Fruit fly (Drosophila melanogaster): Measurements from ENCODE around the gene CG15395.

The CG15395 gene

DNA sequence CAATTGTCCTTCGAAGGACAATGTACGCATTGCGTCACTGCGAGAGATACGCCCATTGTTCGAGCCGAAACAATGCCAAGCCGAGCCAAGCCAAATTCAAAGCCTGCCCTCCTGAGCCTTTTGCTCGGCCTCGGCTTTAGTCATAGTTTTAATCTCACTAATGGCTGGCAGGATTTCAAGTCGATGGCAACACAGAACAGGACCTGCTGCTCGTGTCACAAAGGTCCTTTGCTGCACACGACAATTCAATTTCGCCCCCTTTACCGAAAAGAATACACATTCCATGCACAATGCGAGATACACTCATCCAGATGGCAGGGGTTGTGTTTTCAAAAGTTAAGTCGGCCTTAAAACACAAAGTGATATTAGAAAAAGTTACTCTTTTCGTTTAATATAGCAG is 18.2 kb upstream of the CG15395 start, which contains the start of gene CG15394:
Gene CG15394 (plus strand): TSS at position 301 of the 400 bp plus-strand sequence.
- TF ChIP-seq HLH106 (tag; optimal IDR thresholded peaks at IDR 0.05) = no peak
- no peak for TF ChIP-seq Dfd (GFP tag; optimal IDR thresholded peaks at IDR 0.05)
- no peak for TF ChIP-seq psq (GFP tag; optimal IDR thresholded peaks at IDR 0.05)
- TF ChIP-seq jim (GFP tag; optimal IDR thresholded peaks at IDR 0.05) = no peak
- no peak for TF ChIP-seq ey (GFP tag; optimal IDR thresholded peaks at IDR 0.05)
- no peak for TF ChIP-seq pan (optimal IDR thresholded peaks at IDR 0.05)
- no peak for TF ChIP-seq Myc (optimal IDR thresholded peaks at IDR 0.05)
- TF ChIP-seq rgr (GFP tag; optimal IDR thresholded peaks at IDR 0.05) = no peak
- no peak for TF ChIP-seq Dif (GFP tag; optimal IDR thresholded peaks at IDR 0.05; ENCODE audit: partially characterized antibody)
- TF ChIP-seq fru (GFP tag; optimal IDR thresholded peaks at IDR 0.05) = no peak
- TF ChIP-seq usp (GFP tag; optimal IDR thresholded peaks at IDR 0.05) = no peak
- no peak for TF ChIP-seq Sp1 (GFP tag; optimal IDR thresholded peaks at IDR 0.05)
- no peak for TF ChIP-seq woc (GFP tag; optimal IDR thresholded peaks at IDR 0.05)
- TF ChIP-seq Abd-B (GFP tag; optimal IDR thresholded peaks at IDR 0.05) = no peak

dm6 chr2L:2606725-2607124 is 3.1 kb upstream of the CG15395 start:
- TF ChIP-seq Dif (GFP tag; optimal IDR thresholded peaks at IDR 0.05; ENCODE audit: partially characterized antibody) = no peak
- TF ChIP-seq Abd-B (GFP tag; optimal IDR thresholded peaks at IDR 0.05) = no peak
- no peak for TF ChIP-seq sage (GFP tag; optimal IDR thresholded peaks at IDR 0.05)
- TF ChIP-seq tai (GFP tag; optimal IDR thresholded peaks at IDR 0.05) = no peak
- TF ChIP-seq Rel (GFP tag; optimal IDR thresholded peaks at IDR 0.05) = no peak
- TF ChIP-seq Rel (tag; optimal IDR thresholded peaks at IDR 0.05) = no peak
- TF ChIP-seq CG32264 (GFP tag; optimal IDR thresholded peaks at IDR 0.05) = no peak
- peak; percentile 8 for TF ChIP-seq fru (GFP tag; optimal IDR thresholded peaks at IDR 0.05)
- no peak for TF ChIP-seq sv (GFP tag; optimal IDR thresholded peaks at IDR 0.05)
- TF ChIP-seq foxo (GFP tag; optimal IDR thresholded peaks at IDR 0.05) = peak in 1 of 2 experiments; percentile 12
- TF ChIP-seq ey (GFP tag; optimal IDR thresholded peaks at IDR 0.05) = no peak
- TF ChIP-seq brk (GFP tag; optimal IDR thresholded peaks at IDR 0.05) = no peak
- no peak for TF ChIP-seq N (GFP tag; optimal IDR thresholded peaks at IDR 0.05)
- no peak for TF ChIP-seq GATAd (GFP tag; optimal IDR thresholded peaks at IDR 0.05)

DNA sequence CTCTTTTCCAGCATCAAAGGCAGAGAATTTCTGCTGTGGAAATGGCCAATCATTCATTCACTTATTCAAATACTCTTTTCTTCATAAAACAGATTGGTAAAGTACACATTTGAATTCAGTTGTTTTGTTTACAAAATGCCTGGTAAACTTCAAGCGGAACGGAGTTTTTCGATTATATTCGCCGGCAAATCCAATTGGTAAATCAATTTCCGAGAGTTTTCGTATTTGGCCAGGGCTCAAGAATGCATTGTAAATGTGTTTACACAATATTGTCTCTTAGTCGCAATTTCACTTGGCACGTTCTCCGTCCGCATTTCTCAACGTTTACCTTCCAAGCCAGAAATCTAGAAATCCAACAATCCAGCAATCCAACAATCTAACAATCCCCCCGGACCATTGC is 10.1 kb downstream of the CG15395 start, which contains the start of gene CG43403:
Gene CG43403 (plus strand): TSS at position 301 of the 400 bp plus-strand sequence.
- TF ChIP-seq Dif (GFP tag; optimal IDR thresholded peaks at IDR 0.05; ENCODE audit: partially characterized antibody) (no peak), HLH106 (tag; optimal IDR thresholded peaks at IDR 0.05) (no peak), foxo (GFP tag; optimal IDR thresholded peaks at IDR 0.05) (no peak), h (GFP tag; optimal IDR thresholded peaks at IDR 0.05) (no peak), dsf (GFP tag; optimal IDR thresholded peaks at IDR 0.05; ENCODE audit: borderline replicate concordance) (no peak), Hr78 (GFP tag; optimal IDR thresholded peaks at IDR 0.05) (no peak), psq (GFP tag; optimal IDR thresholded peaks at IDR 0.05) (no peak), Vsx2 (GFP tag; optimal IDR thresholded peaks at IDR 0.05; ENCODE audit: partially characterized antibody) (no peak)

- TF ChIP-seq usp (GFP tag; optimal IDR thresholded peaks at IDR 0.05) (no peak), Dfd (GFP tag; optimal IDR thresholded peaks at IDR 0.05) (peak; percentile 99)
Observed at dm6 chr2L:2623947-2624346, 14.2 kb downstream of the CG15395 start.

- TF ChIP-seq Dfd (GFP tag; optimal IDR thresholded peaks at IDR 0.05) (peak; percentile 91), woc (GFP tag; optimal IDR thresholded peaks at IDR 0.05) (no peak), Dif (GFP tag; optimal IDR thresholded peaks at IDR 0.05; ENCODE audit: partially characterized antibody) (no peak)
Observed at dm6 chr2L:2627507-2627906, 17.7 kb downstream of the CG15395 start.

DNA sequence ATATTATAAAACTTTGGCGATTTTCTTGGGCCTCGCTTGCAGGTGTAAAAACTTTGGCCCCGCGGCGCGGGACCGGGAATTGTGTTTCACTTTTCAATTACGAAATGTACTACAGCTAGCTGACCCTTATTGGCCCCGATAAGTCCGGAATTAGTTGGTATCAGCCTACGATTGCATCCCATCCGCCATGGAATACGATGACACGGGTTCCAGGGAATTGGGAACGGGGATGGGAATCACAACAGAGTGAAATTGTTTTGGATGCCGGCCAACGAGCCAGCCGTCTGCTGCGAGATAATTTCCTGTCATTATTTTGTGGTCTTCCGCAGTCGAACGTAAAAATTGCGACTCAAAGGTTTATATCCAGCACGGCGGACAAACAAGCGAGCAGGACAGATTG is 19.0 kb downstream of the CG15395 start:
- TF ChIP-seq usp (GFP tag; optimal IDR thresholded peaks at IDR 0.05) (no peak), Hr83 (GFP tag; optimal IDR thresholded peaks at IDR 0.05; ENCODE audit: poor library complexity, severe bottlenecking) (no peak), Rel (GFP tag; optimal IDR thresholded peaks at IDR 0.05) (no peak), Rel (tag; optimal IDR thresholded peaks at IDR 0.05) (no peak), ey (GFP tag; optimal IDR thresholded peaks at IDR 0.05) (no peak), Myc (optimal IDR thresholded peaks at IDR 0.05) (no peak)

All from whole organism, wandering third instar larva.